Fruit fly (Drosophila melanogaster): ENCODE measurements around the gene bcn92.

DNA sequence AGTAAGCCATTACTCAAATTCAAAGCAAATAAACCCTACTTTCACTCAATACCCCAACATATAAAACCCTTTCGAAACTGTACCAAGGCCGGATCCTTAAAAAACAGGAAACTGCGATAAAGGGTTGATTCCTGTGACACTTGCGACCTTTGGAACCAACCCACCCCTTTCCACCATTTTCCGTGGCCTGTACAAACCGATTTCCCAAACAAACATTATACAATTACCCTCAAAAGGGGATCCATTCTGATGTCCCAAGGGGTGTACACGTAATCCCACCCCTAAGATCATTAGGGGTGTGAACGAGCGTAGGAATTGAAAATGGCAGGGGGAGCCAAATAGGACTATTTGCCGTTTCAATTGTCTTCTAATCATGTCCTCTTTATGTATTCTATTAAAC is 9.8 kb downstream of the bcn92 start:
- TF ChIP-seq OdsH (GFP tag; optimal IDR thresholded peaks at IDR 0.05) (no peak), brk (GFP tag; optimal IDR thresholded peaks at IDR 0.05) (no peak), h (GFP tag; optimal IDR thresholded peaks at IDR 0.05) (no peak), Hr78 (GFP tag; optimal IDR thresholded peaks at IDR 0.05) (no peak), Hr83 (GFP tag; optimal IDR thresholded peaks at IDR 0.05; ENCODE audit: poor library complexity, severe bottlenecking) (no peak), woc (GFP tag; optimal IDR thresholded peaks at IDR 0.05) (no peak), HLH106 (tag; optimal IDR thresholded peaks at IDR 0.05) (no peak), rgr (GFP tag; optimal IDR thresholded peaks at IDR 0.05) (no peak), CG9705 (GFP tag; optimal IDR thresholded peaks at IDR 0.05) (no peak)

All from whole organism, wandering third instar larva.